Worm (Caenorhabditis elegans) whole organism, early embryonic: ENCODE data around the gene str-166.
A peak's percentile ranks its signal among the peaks of the same experiment; 100 is the strongest.

ENCODE experiments used
- B0310.2 ChIP-seq: sonication (generic microtip); optimal IDR thresholded peaks from 2 replicates; lab custom pipeline; 2016; ENCODE audit warnings: mild to moderate bottlenecking, missing genetic modification characterization, missing compliant biosample characterization
- F13C5.2 ChIP-seq: sonication (generic microtip); optimal IDR thresholded peaks from 2 replicates; lab custom pipeline; 2017; ENCODE audit warnings: mild to moderate bottlenecking, missing genetic modification characterization, inconsistent platforms, missing compliant biosample characterization
- aly-1 ChIP-seq: sonication (generic microtip); optimal IDR thresholded peaks from 2 replicates; lab custom pipeline; 2016; ENCODE audit warnings: missing genetic modification characterization, missing compliant biosample characterization
- ama-1 ChIP-seq: fragments of 150-350 bp; optimal IDR thresholded peaks from 2 replicates; lab custom pipeline; 2014
- ceh-13 ChIP-seq: fragments of 200-800 bp; sonication (Bioruptor generic); optimal IDR thresholded peaks from 2 replicates; lab custom pipeline; 2018; ENCODE audit warnings: mild to moderate bottlenecking, missing genetic modification characterization, missing compliant biosample characterization
- ceh-36 ChIP-seq: sonication (generic microtip); optimal IDR thresholded peaks from 2 replicates; lab custom pipeline; 2016; ENCODE audit warnings: missing genetic modification characterization, inconsistent platforms, missing compliant biosample characterization
- ets-7 ChIP-seq: sonication (generic microtip); optimal IDR thresholded peaks from 2 replicates; lab custom pipeline; 2016; ENCODE audit warnings: missing genotype, missing genetic modification characterization, missing compliant biosample characterization
- flt-1 ChIP-seq: fragments of 200-800 bp; sonication (Bioruptor generic); IDR thresholded peaks from 2 replicates; pipeline ENCODE4 v1.3.6; 2022; ENCODE audit warnings: missing genetic modification characterization, missing compliant biosample characterization
- hmbx-1 ChIP-seq: sonication (generic microtip); optimal IDR thresholded peaks from 2 replicates; lab custom pipeline; 2016; ENCODE audit warnings: mild to moderate bottlenecking, missing genetic modification characterization, missing compliant biosample characterization
- hmg-4 ChIP-seq: fragments of 200-800 bp; sonication (Bioruptor generic); optimal IDR thresholded peaks from 2 replicates; lab custom pipeline; 2018; ENCODE audit warnings: mild to moderate bottlenecking, missing genetic modification characterization, missing compliant biosample characterization
- hnd-1 ChIP-seq: sonication (generic microtip); optimal IDR thresholded peaks from 2 replicates; lab custom pipeline; 2016; ENCODE audit warnings: missing genetic modification characterization, missing compliant biosample characterization
- pes-1 ChIP-seq: fragments of 200-800 bp; sonication (Bioruptor generic); IDR thresholded peaks from 2 replicates; pipeline ENCODE4 v1.3.6; 2022; ENCODE audit warnings: missing genetic modification reagents, missing genetic modification characterization, missing compliant biosample characterization
- scrt-1 ChIP-seq: fragments of 200-800 bp; sonication (Bioruptor generic); IDR thresholded peaks from 2 replicates; pipeline ENCODE4 v1.3.6; 2022; ENCODE audit warnings: missing genetic modification characterization, missing compliant biosample characterization
- sea-1 ChIP-seq: fragments of 200-800 bp; sonication (Bioruptor generic); conservative IDR thresholded peaks from 2 replicates; pipeline ENCODE4 v1.3.6; 2022; ENCODE audit warnings: missing genetic modification characterization, missing compliant biosample characterization
- tbx-11 ChIP-seq: fragments of 200-800 bp; sonication (Bioruptor generic); IDR thresholded peaks from 2 replicates; pipeline ENCODE4 v1.3.6; 2022; ENCODE audit warnings: missing genetic modification characterization, missing compliant biosample characterization
- tbx-37 ChIP-seq: fragments of 200-800 bp; sonication (Bioruptor generic); conservative IDR thresholded peaks from 2 replicates; pipeline ENCODE4 v1.3.6; 2022; ENCODE audit warnings: missing genetic modification reagents, missing genetic modification characterization, missing compliant biosample characterization
- tra-4 ChIP-seq: sonication (generic microtip); optimal IDR thresholded peaks from 2 replicates; lab custom pipeline; 2017; ENCODE audit warnings: missing genetic modification characterization, missing compliant biosample characterization

Gene str-166

ce11 chrIV:4883984-4884383 is at the start of gene str-166:
Gene str-166 (plus strand): TSS chrIV:4884284.
- TF ChIP-seq hmbx-1 (tag; lab: Kevin White, UChicago) (no peak), ceh-36 (tag; lab: Kevin White, UChicago) (no peak), aly-1 (no peak), flt-1 (GFP tag; lab: Robert Waterston, UW) (no peak), ets-7 (no peak), ama-1 (no peak), pes-1 (GFP tag; lab: Robert Waterston, UW) (no peak), F13C5.2 (no peak), ceh-13 (no peak), hnd-1 (tag; lab: Kevin White, UChicago) (no peak), tbx-37 (no peak), hmg-4 (GFP tag; lab: Kevin White, UChicago) (no peak), tbx-11 (GFP tag; lab: Robert Waterston, UW) (no peak), scrt-1 (no peak)

DNA sequence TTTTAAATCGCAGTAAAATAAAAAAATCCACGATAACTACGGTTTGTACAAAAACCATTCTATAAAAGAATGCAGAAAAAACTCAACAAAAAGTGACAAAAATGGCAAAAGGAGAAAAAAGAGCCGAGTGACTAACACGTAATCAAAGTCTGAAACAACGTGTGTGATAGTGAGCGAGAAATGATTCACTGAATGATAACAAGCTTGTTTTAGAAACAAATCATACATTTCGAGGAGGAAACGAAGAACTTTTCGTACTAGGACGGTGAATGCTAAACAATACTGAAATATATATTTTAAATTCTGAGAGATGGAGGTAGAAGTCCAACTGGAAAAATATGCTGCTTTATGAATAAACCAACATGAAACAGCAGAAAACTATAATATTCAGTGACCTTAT is 42.1 kb upstream of the str-166 start:
- TF ChIP-seq ceh-36 (tag; lab: Kevin White, UChicago) (no peak), ceh-13 (no peak), ets-7 (no peak), scrt-1 (no peak), hnd-1 (tag; lab: Kevin White, UChicago) (no peak), tbx-37 (no peak), hmbx-1 (tag; lab: Kevin White, UChicago) (no peak)

DNA sequence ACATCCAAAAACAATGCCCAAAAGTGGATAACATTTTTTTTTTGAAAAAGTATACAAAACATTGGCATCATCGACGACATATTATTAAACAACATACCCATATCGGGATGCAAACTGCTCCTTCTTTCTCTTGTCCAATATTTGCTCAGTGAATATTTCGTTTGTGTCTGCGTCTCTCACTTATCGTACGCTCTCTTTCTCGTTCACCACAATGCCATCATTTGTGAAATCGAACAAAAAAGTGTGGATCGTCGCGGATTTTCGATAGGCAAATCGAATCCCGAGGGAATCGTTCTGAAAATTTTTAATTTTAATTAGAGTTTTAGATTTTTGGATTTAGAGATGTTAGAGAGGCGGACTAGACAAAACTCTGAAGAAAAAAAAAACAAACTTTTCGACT is 37.3 kb upstream of the str-166 start, which contains the start of gene tat-2:
TSS of gene tat-2 (minus strand) at position 101 of the 400 bp plus-strand sequence.
- TF ChIP-seq hmbx-1 (tag; lab: Kevin White, UChicago) = no peak
- TF ChIP-seq aly-1 = no peak
- no peak for TF ChIP-seq sea-1 (GFP tag; lab: Robert Waterston, UW)
- no peak for TF ChIP-seq scrt-1
- TF ChIP-seq hmg-4 (GFP tag; lab: Kevin White, UChicago) = no peak
- no peak for TF ChIP-seq ceh-36 (tag; lab: Kevin White, UChicago)
- no peak for TF ChIP-seq F13C5.2
- TF ChIP-seq ama-1 = no peak
- TF ChIP-seq ceh-13 = no peak
- no peak for TF ChIP-seq tbx-37
- no peak for TF ChIP-seq hnd-1 (tag; lab: Kevin White, UChicago)
- TF ChIP-seq ets-7 = no peak

- TF ChIP-seq F13C5.2 (no peak), aly-1 (no peak), ceh-13 (no peak)
These were observed 27.9 kb upstream of the str-166 start, which contains the start of gene Y17G9A.2 for ce11 chrIV:4856195-4856594. Gene Y17G9A.2 (minus strand): TSS chrIV:4856295.

DNA sequence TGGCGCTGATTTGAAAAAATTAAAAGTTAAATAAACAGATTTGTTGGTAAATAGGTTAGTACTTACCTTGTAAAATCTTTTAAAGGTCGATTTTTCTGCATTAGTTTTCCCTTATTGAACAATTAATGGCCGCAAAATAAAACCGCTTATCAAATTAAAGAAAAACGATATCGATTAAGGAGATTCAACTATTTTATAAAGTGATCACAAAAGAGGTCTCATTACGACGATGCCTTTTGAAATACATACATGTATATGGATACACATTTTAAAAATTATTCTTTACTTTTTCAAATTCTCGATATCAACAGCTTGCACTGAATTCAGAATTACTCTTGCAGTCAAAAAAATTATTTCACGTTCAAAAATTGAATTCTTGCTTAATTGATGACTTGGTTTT is 25.5 kb upstream of the str-166 start, which contains the start of gene Y17G9A.3:
TSS of gene Y17G9A.3 (minus strand) at position 101 of the 400 bp plus-strand sequence.
- TF ChIP-seq scrt-1 = no peak
- TF ChIP-seq ceh-13 = no peak
- TF ChIP-seq tra-4 (tag; lab: Kevin White, UChicago) = no peak
- TF ChIP-seq pes-1 (GFP tag; lab: Robert Waterston, UW) = no peak
- TF ChIP-seq B0310.2 (tag; lab: Kevin White, UChicago) = no peak
- TF ChIP-seq hmg-4 (GFP tag; lab: Kevin White, UChicago) = no peak

- no peak for TF ChIP-seq hmbx-1 (tag; lab: Kevin White, UChicago)
- no peak for TF ChIP-seq ceh-36 (tag; lab: Kevin White, UChicago)
- no peak for TF ChIP-seq scrt-1
- no peak for TF ChIP-seq F13C5.2
- TF ChIP-seq B0310.2 (tag; lab: Kevin White, UChicago) = no peak
- no peak for TF ChIP-seq tbx-11 (GFP tag; lab: Robert Waterston, UW)
These were observed 22.6 kb upstream of the str-166 start, which contains the start of the genes Y17G9A.4 and str-173 for ce11 chrIV:4861449-4861848. Gene Y17G9A.4 (minus strand): TSS chrIV:4861549. Gene str-173 (plus strand): TSS chrIV:4861773.

ce11 chrIV:4864524-4864923 is 19.6 kb upstream of the str-166 start:
- TF ChIP-seq hmbx-1 (tag; lab: Kevin White, UChicago) (no peak), pes-1 (GFP tag; lab: Robert Waterston, UW) (0 out of 2 replicates have a peak, but pooled peaks have one; percentile 32), ceh-13 (no peak), F13C5.2 (no peak), flt-1 (GFP tag; lab: Robert Waterston, UW) (no peak), sea-1 (GFP tag; lab: Robert Waterston, UW) (no peak), hnd-1 (tag; lab: Kevin White, UChicago) (no peak), scrt-1 (no peak), tra-4 (tag; lab: Kevin White, UChicago) (no peak), aly-1 (no peak), tbx-11 (GFP tag; lab: Robert Waterston, UW) (0 out of 2 replicates have a peak, but pooled peaks have one; percentile 19), hmg-4 (GFP tag; lab: Kevin White, UChicago) (no peak), ceh-36 (tag; lab: Kevin White, UChicago) (no peak)

DNA sequence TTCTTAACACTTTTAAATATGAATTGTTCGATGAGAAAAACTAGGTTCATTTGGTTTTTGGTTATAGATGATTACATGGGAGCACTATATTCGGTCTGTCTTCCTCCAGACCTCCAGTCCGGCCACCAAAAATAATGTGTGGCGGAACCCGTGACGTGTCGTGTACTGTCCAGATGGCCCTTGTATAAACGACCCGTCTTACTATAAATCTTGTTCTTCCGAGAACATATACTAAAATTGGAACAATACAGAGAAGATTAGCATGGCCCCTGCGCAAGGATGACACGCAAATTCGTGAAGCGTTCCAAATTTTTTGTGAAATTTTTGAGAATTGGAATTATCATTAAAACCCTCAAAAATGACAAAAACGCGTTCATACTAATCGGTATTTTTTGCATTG is 17.5 kb upstream of the str-166 start:
- TF ChIP-seq flt-1 (GFP tag; lab: Robert Waterston, UW) (no peak), hmbx-1 (tag; lab: Kevin White, UChicago) (no peak), hnd-1 (tag; lab: Kevin White, UChicago) (no peak), ets-7 (no peak), tbx-11 (GFP tag; lab: Robert Waterston, UW) (no peak), tra-4 (tag; lab: Kevin White, UChicago) (no peak), hmg-4 (GFP tag; lab: Kevin White, UChicago) (no peak), ceh-13 (no peak)

ce11 chrIV:4867610-4868009 is 16.5 kb upstream of the str-166 start, which contains the start of gene str-172:
Gene str-172 (minus strand): TSS chrIV:4867710.
- TF ChIP-seq hnd-1 (tag; lab: Kevin White, UChicago) = no peak
- no peak for TF ChIP-seq flt-1 (GFP tag; lab: Robert Waterston, UW)
- no peak for TF ChIP-seq tbx-11 (GFP tag; lab: Robert Waterston, UW)
